Fruit fly (Drosophila melanogaster): Measurements from ENCODE around the gene Ttc1.
A peak's percentile ranks its signal among the peaks of the same experiment; 100 is the strongest.

DNA sequence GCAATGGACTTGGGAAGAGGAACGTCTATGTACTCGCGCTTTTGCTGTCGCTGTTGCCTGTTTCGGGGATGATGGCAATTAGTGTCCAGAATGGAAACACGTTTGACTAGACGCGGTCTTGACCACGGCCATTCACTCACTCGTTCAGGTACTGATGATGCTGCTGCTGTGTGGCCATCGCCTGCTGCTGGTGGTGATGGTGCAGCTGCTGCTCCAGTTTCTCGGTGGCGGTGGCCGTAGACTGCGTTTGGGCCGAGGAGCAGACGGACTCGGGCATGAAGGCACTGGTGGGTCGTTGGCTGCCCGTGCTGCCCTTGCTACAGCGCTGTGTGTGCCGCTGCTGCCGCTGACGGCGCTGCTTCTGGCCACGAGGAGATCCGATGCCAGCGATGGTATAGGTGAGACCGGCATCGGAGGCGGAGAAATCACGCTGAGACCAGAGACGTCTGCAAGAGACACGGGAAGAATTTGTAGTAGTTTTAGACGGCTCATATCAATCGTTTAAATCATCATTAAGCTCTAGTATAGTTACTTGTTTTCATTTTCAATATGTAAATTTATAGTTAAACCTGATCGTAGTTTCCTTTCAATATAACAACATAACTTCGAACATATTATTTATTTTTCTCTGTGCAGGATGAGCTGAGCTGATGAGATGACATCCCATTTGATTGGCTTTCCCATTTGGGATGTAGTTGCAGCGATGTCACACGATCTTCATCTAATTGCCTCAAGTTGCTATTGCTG lies 42.9 kb upstream of the Ttc1 start:
- no peak for TF ChIP-seq rn (GFP tag; IDR thresholded peaks at IDR 0.05)
- TF ChIP-seq CG17806 (tag; optimal IDR thresholded peaks at IDR 0.05): no peak
- TF ChIP-seq CG8301 (tag; optimal IDR thresholded peaks at IDR 0.05): peak; percentile 77
- no peak for TF ChIP-seq Pif1B (GFP tag; optimal IDR thresholded peaks at IDR 0.05)
- TF ChIP-seq CG9948 (tag; optimal IDR thresholded peaks at IDR 0.05): no peak
- TF ChIP-seq Pif1A (GFP tag; optimal IDR thresholded peaks at IDR 0.05): no peak
- TF ChIP-seq gl (tag; optimal IDR thresholded peaks at IDR 0.05): no peak
- TF ChIP-seq CG34367 (tag; optimal IDR thresholded peaks at IDR 0.05): no peak
- no peak for TF ChIP-seq CG4496 (GFP tag; IDR thresholded peaks at IDR 0.05)
- no peak for TF ChIP-seq EcR (GFP tag; optimal IDR thresholded peaks at IDR 0.05)
- peak; percentile 46 for TF ChIP-seq Ets98B (GFP tag; IDR thresholded peaks at IDR 0.05)
- no peak for TF ChIP-seq CG15710 (tag; optimal IDR thresholded peaks at IDR 0.05)
- no peak for TF ChIP-seq CG13204 (GFP tag; optimal IDR thresholded peaks at IDR 0.05)

Data from whole organism, pupa.